Fruit fly (Drosophila melanogaster): Measurements from ENCODE around the gene Nepl9.

The Nepl9 gene

dm6 chr2L:16862526-16862925 lies 25.5 kb upstream of the Nepl9 start:
- TF ChIP-seq CG6854 (GFP tag; optimal IDR thresholded peaks at IDR 0.05), result no peak
- TF ChIP-seq cyc (GFP tag; optimal IDR thresholded peaks at IDR 0.05), result no peak
- TF ChIP-seq Eip78C (GFP tag), result no peak
- TF ChIP-seq Sox15 (GFP tag; optimal IDR thresholded peaks at IDR 0.05), result no peak
- no peak for TF ChIP-seq CG10669 (GFP tag; optimal IDR thresholded peaks at IDR 0.05)
- no peak for TF ChIP-seq Ets96B (tag; optimal IDR thresholded peaks at IDR 0.05)
- no peak for TF ChIP-seq pdm3 (GFP tag; optimal IDR thresholded peaks at IDR 0.05)
- no peak for TF ChIP-seq lz (GFP tag; optimal IDR thresholded peaks at IDR 0.05)
- TF ChIP-seq fd85E (GFP tag; optimal IDR thresholded peaks at IDR 0.05), result no peak
- TF ChIP-seq svp (GFP tag), result no peak
- no peak for TF ChIP-seq dac (GFP tag; optimal IDR thresholded peaks at IDR 0.05)
- no peak for TF ChIP-seq CG11902 (GFP tag; optimal IDR thresholded peaks at IDR 0.05)

dm6 chr2L:16861126-16861525 lies 24.1 kb upstream of the Nepl9 start, which contains the start of gene CG6012:
CG6012 (minus strand) TSS chr2L:16861489.
- TF ChIP-seq Sox102F (GFP tag; optimal IDR thresholded peaks at IDR 0.05), result no peak
- TF ChIP-seq eg (GFP tag; IDR thresholded peaks at IDR 0.05), result no peak
- peak; percentile 11 for TF ChIP-seq vri (GFP tag; optimal IDR thresholded peaks at IDR 0.05)

- TF ChIP-seq CG6808 (GFP tag; optimal IDR thresholded peaks at IDR 0.05) (no peak), Eip78C (GFP tag) (peak; percentile 9), CG31627 (GFP tag; optimal IDR thresholded peaks at IDR 0.05) (no peak)
Observed at dm6 chr2L:16859566-16859965, 22.5 kb upstream of the Nepl9 start.

- TF ChIP-seq Hr4 (GFP tag; optimal IDR thresholded peaks at IDR 0.05), result no peak
- TF ChIP-seq Ets96B (tag; optimal IDR thresholded peaks at IDR 0.05), result no peak
- TF ChIP-seq CG11294 (GFP tag; IDR thresholded peaks at IDR 0.05), result no peak
- TF ChIP-seq vri (GFP tag; optimal IDR thresholded peaks at IDR 0.05), result no peak
- TF ChIP-seq Hr38 (GFP tag; optimal IDR thresholded peaks at IDR 0.05), result no peak
- TF ChIP-seq CG8632 (GFP tag; optimal IDR thresholded peaks at IDR 0.05), result no peak
- TF ChIP-seq CG32006 (GFP tag; optimal IDR thresholded peaks at IDR 0.05), result no peak
- TF ChIP-seq dac (GFP tag; optimal IDR thresholded peaks at IDR 0.05), result no peak
- TF ChIP-seq CG6163 (GFP tag; IDR thresholded peaks at IDR 0.05), result no peak
- TF ChIP-seq Eip75B (GFP tag; optimal IDR thresholded peaks at IDR 0.05), result no peak
- TF ChIP-seq Smox (GFP tag; optimal IDR thresholded peaks at IDR 0.05), result no peak
- no peak for TF ChIP-seq CG11762 (GFP tag; optimal IDR thresholded peaks at IDR 0.05; ENCODE audit: insufficient read depth)
- TF ChIP-seq Sox15 (GFP tag; optimal IDR thresholded peaks at IDR 0.05), result no peak
- no peak for TF ChIP-seq Ets21C (GFP tag; optimal IDR thresholded peaks at IDR 0.05)
- TF ChIP-seq cyc (GFP tag; optimal IDR thresholded peaks at IDR 0.05), result no peak
- TF ChIP-seq CG6808 (GFP tag; optimal IDR thresholded peaks at IDR 0.05), result no peak
- TF ChIP-seq CG8119 (GFP tag; IDR thresholded peaks at IDR 0.05), result no peak
- no peak for TF ChIP-seq CG3032 (tag; optimal IDR thresholded peaks at IDR 0.05)
- TF ChIP-seq CG6276 (GFP tag; optimal IDR thresholded peaks at IDR 0.05), result no peak
Observed at dm6 chr2L:16859103-16859502, 22.0 kb upstream of the Nepl9 start.

- peak; percentile 30 for TF ChIP-seq Eip78C (GFP tag)
- no peak for TF ChIP-seq CG34406 (GFP tag; optimal IDR thresholded peaks at IDR 0.05)
- no peak for TF ChIP-seq CG7368 (GFP tag; optimal IDR thresholded peaks at IDR 0.05)
- TF ChIP-seq topi (GFP tag; optimal IDR thresholded peaks at IDR 0.05), result no peak
- no peak for TF ChIP-seq dsx (GFP tag; optimal IDR thresholded peaks at IDR 0.05; ENCODE audit: poor library complexity, severe bottlenecking)
- no peak for TF ChIP-seq Sox15 (GFP tag; optimal IDR thresholded peaks at IDR 0.05)
- TF ChIP-seq CG6276 (GFP tag; optimal IDR thresholded peaks at IDR 0.05), result no peak
- TF ChIP-seq fkh (GFP tag; optimal IDR thresholded peaks at IDR 0.05), result peak; percentile 63
- TF ChIP-seq Hr4 (GFP tag; optimal IDR thresholded peaks at IDR 0.05), result no peak
- peak; percentile 38; the same call in 1 of the 2 replicates for TF ChIP-seq CG15336 (GFP tag; IDR thresholded peaks at IDR 0.05)
- no peak for TF ChIP-seq Smox (GFP tag; optimal IDR thresholded peaks at IDR 0.05)
- no peak for TF ChIP-seq CG16779 (tag; optimal IDR thresholded peaks at IDR 0.05)
- no peak for TF ChIP-seq Sox102F (GFP tag; optimal IDR thresholded peaks at IDR 0.05)
- no peak for TF ChIP-seq svp (GFP tag)
- TF ChIP-seq OdsH (GFP tag; optimal IDR thresholded peaks at IDR 0.05), result no peak
- no peak for TF ChIP-seq CG6854 (GFP tag; optimal IDR thresholded peaks at IDR 0.05)
- TF ChIP-seq Hr38 (GFP tag; optimal IDR thresholded peaks at IDR 0.05), result no peak
- no peak for TF ChIP-seq pdm3 (GFP tag; optimal IDR thresholded peaks at IDR 0.05)
Observed at dm6 chr2L:16858466-16859007, 21.5 kb upstream of the Nepl9 start, which contains the start of gene CG31809. CG31809 (minus strand) TSS chr2L:16858714.
